Worm (Caenorhabditis elegans) whole organism, L4 larva: ENCODE data around the gene fipr-9.

Source experiments
- fkh-10 ChIP-seq: fragments of 150-350 bp; optimal IDR thresholded peaks from 2 replicates; lab custom pipeline; 2014; ENCODE audit warnings: missing biosample characterization, missing genetic modification reagents, missing genetic modification characterization
- mdl-1 ChIP-seq, 2 experiments: fragments of 150-350 bp in 1 of 2; sonication (generic microtip) in 1 of 2; optimal IDR thresholded peaks; 2 replicates each; lab custom pipeline; 2014 to 2017; ENCODE audit warnings: missing biosample characterization in 2 of 2, missing genetic modification characterization in 2 of 2
- nhr-76 ChIP-seq: fragments of 150-350 bp; optimal IDR thresholded peaks from 2 replicates; lab custom pipeline; 2014; ENCODE audit warnings: missing biosample characterization, missing genetic modification characterization

DNA sequence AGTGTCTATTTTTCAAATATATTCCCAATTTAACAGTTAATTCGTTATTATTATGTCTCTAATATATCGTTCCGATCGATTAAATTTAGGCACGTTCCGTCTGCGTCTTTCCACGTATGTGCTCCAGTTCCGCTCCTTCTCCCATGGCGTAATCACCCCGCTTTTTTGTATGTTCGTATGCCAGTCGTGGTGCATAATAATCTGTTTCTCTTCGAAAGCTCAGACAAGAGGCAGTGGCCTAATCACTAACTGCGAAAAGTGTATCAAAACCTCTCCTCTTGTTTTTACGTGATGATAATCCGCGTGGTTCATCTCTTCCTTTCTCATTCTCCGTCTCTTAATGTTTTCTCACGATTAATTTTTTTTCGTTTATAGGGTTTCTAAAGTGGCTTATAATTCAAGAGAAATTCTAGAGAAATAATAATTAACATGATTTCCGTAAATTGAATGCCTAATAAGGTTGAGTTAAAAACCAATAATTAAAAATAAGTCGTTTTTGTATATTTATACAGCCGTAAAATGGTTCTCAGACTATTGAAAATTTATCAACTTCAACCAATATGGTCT lies 26.3 kb downstream of the fipr-9 start:
- TF ChIP-seq nhr-76 (tag; lab: Kevin White, UChicago): no peak
- TF ChIP-seq fkh-10 (GFP tag; lab: Kevin White, UChicago): no peak
- TF ChIP-seq mdl-1 (tag; optimal IDR thresholded peaks at IDR 0.05; lab: Kevin White, UChicago): no peak
